Worm (Caenorhabditis elegans): ENCODE results near the gene szy-2.

The szy-2 gene

DNA sequence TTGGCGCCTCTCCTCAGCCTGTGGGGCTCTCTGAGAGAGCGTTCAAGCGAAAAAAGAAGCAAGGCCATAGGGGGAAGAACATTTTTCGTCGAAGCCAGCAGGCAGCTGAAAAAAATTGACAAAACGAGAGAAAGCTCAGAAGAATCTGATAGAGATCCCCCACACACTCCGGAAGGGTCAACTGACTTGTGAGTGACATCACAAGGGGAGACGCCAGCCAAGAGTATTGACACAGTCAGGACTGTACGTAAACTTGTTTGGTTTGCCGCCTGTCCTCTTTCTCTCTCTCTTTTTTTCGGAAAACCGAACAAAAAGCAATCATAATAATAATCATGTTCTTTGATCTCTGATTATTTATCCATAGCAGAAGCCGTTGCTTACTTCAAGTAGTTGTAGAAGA is 1.8 kb upstream of the szy-2 start:
- TF ChIP-seq pha-4 (tag; optimal IDR thresholded peaks at IDR 0.05), result peak; percentile 90
- TF ChIP-seq nhr-77 (tag; optimal IDR thresholded peaks at IDR 0.05), result no peak
- TF ChIP-seq daf-12 (tag; optimal IDR thresholded peaks at IDR 0.05), result no peak
- TF ChIP-seq elt-2 (tag; optimal IDR thresholded peaks at IDR 0.05), result no peak
- TF ChIP-seq ceh-16 (tag; optimal IDR thresholded peaks at IDR 0.05), result no peak
- TF ChIP-seq ama-1 (optimal IDR thresholded peaks at IDR 0.05), result peak; percentile 66
- TF ChIP-seq skn-1 (tag; optimal IDR thresholded peaks at IDR 0.05), result no peak
- no peak for TF ChIP-seq fos-1 (tag; optimal IDR thresholded peaks at IDR 0.05)
- TF ChIP-seq fkh-10 (GFP tag; optimal IDR thresholded peaks at IDR 0.05), result peak; percentile 31
- no peak for TF ChIP-seq lin-39 (tag; optimal IDR thresholded peaks at IDR 0.05)
- no peak for TF ChIP-seq mdl-1 (tag; optimal IDR thresholded peaks at IDR 0.05)
- no peak for TF ChIP-seq nhr-28 (tag; optimal IDR thresholded peaks at IDR 0.05)
- TF ChIP-seq unc-62 (GFP tag; optimal IDR thresholded peaks at IDR 0.05), result no peak
- no peak for TF ChIP-seq snpc-4 (tag; optimal IDR thresholded peaks at IDR 0.05)
- TF ChIP-seq nhr-237 (tag; optimal IDR thresholded peaks at IDR 0.05), result no peak
- no peak for TF ChIP-seq ZK546.5 (tag; optimal IDR thresholded peaks at IDR 0.05)
- TF ChIP-seq nhr-25 (tag; optimal IDR thresholded peaks at IDR 0.05), result no peak
- no peak for TF ChIP-seq nhr-76 (tag; optimal IDR thresholded peaks at IDR 0.05)
- no peak for TF ChIP-seq mml-1 (tag; optimal IDR thresholded peaks at IDR 0.05)
- TF ChIP-seq elt-1 (tag; optimal IDR thresholded peaks at IDR 0.05), result no peak
- peak; percentile 8 for TF ChIP-seq nhr-43 (tag; optimal IDR thresholded peaks at IDR 0.05; ENCODE audit: poor library complexity, severe bottlenecking)

- TF ChIP-seq snpc-4 (tag; optimal IDR thresholded peaks at IDR 0.05) (peak; percentile 16), fos-1 (tag; optimal IDR thresholded peaks at IDR 0.05) (no peak), nhr-76 (tag; optimal IDR thresholded peaks at IDR 0.05) (no peak), eor-1 (tag; optimal IDR thresholded peaks at IDR 0.05) (no peak), nhr-12 (tag; optimal IDR thresholded peaks at IDR 0.05) (no peak), unc-39 (tag; optimal IDR thresholded peaks at IDR 0.05) (no peak), ceh-82 (tag; optimal IDR thresholded peaks at IDR 0.05) (no peak), sea-2 (GFP tag; optimal IDR thresholded peaks at IDR 0.05) (no peak), zag-1 (tag; optimal IDR thresholded peaks at IDR 0.05) (no peak), ceh-28 (tag; optimal IDR thresholded peaks at IDR 0.05) (no peak), mdl-1 (tag; optimal IDR thresholded peaks at IDR 0.05) (no peak), ceh-16 (tag; optimal IDR thresholded peaks at IDR 0.05) (no peak), elt-1 (tag; optimal IDR thresholded peaks at IDR 0.05) (no peak), nhr-77 (tag; optimal IDR thresholded peaks at IDR 0.05) (no peak), egl-5 (tag; optimal IDR thresholded peaks at IDR 0.05) (peak; percentile 46), skn-1 (tag; optimal IDR thresholded peaks at IDR 0.05) (peak; percentile 86), tbx-2 (tag; optimal IDR thresholded peaks at IDR 0.05) (peak; percentile 35), ZK546.5 (tag; optimal IDR thresholded peaks at IDR 0.05) (no peak), nhr-43 (tag; optimal IDR thresholded peaks at IDR 0.05; ENCODE audit: poor library complexity, severe bottlenecking) (peak; percentile 69), nhr-25 (tag; optimal IDR thresholded peaks at IDR 0.05) (no peak), lin-39 (tag; optimal IDR thresholded peaks at IDR 0.05) (no peak), R02D3.7 (tag; optimal IDR thresholded peaks at IDR 0.05) (no peak), nhr-11 (tag; optimal IDR thresholded peaks at IDR 0.05) (no peak), ama-1 (optimal IDR thresholded peaks at IDR 0.05) (no peak), fkh-10 (GFP tag; optimal IDR thresholded peaks at IDR 0.05) (no peak), jun-1 (tag; optimal IDR thresholded peaks at IDR 0.05) (no peak), nhr-23 (tag; optimal IDR thresholded peaks at IDR 0.05) (no peak), hmg-11 (tag; optimal IDR thresholded peaks at IDR 0.05) (peak; percentile 1), lsy-12 (tag; optimal IDR thresholded peaks at IDR 0.05) (no peak), nfya-1 (tag; optimal IDR thresholded peaks at IDR 0.05; ENCODE audit: insufficient read depth) (peak; percentile 10), pqm-1 (tag; optimal IDR thresholded peaks at IDR 0.05) (peak; percentile 54), pha-4 (tag; optimal IDR thresholded peaks at IDR 0.05) (peak; percentile 85), nhr-28 (tag; optimal IDR thresholded peaks at IDR 0.05) (no peak), elt-2 (tag; optimal IDR thresholded peaks at IDR 0.05) (peak; percentile 62), nhr-237 (tag; optimal IDR thresholded peaks at IDR 0.05) (no peak), ceh-9 (tag; optimal IDR thresholded peaks at IDR 0.05) (no peak)
Measured at ce11 chrIII:5367995-5368899, 2.8 kb downstream of the szy-2 start, which contains the start of gene dhs-9. Gene dhs-9 (minus strand): TSS chrIII:5368045.
